Worm (Caenorhabditis elegans) whole organism, L3 larva: ENCODE results near the gene tag-10.

ENCODE experiments used
- aly-2 ChIP-seq: fragments of 150-350 bp; optimal IDR thresholded peaks from 2 replicates; lab custom pipeline; 2014; ENCODE audit warnings: missing biosample characterization, missing genetic modification characterization
- ama-1 ChIP-seq: fragments of 150-350 bp; optimal IDR thresholded peaks from 2 replicates; lab custom pipeline; 2018
- ceh-16 ChIP-seq: sonication (generic microtip); optimal IDR thresholded peaks from 2 replicates; lab custom pipeline; 2017; ENCODE audit warnings: missing biosample characterization, missing genetic modification characterization
- ceh-28 ChIP-seq: fragments of 150-350 bp; optimal IDR thresholded peaks from 2 replicates; lab custom pipeline; 2014; ENCODE audit warnings: missing biosample characterization, missing genetic modification reagents, missing genetic modification characterization
- ceh-82 ChIP-seq: fragments of 150-350 bp; optimal IDR thresholded peaks from 2 replicates; lab custom pipeline; 2014; ENCODE audit warnings: missing biosample characterization, missing genetic modification characterization
- daf-12 ChIP-seq: fragments of 150-350 bp; optimal IDR thresholded peaks from 2 replicates; lab custom pipeline; 2014; ENCODE audit warnings: missing biosample characterization, missing genetic modification reagents, missing genetic modification characterization
- egl-27 ChIP-seq: sonication (generic microtip); optimal IDR thresholded peaks from 4 replicates; lab custom pipeline; 2017; ENCODE audit warnings: missing biosample characterization, missing genetic modification reagents, missing genetic modification characterization
- egl-5 ChIP-seq: fragments of 150-350 bp; optimal IDR thresholded peaks from 2 replicates; lab custom pipeline; 2017; ENCODE audit warnings: missing biosample characterization, missing genetic modification reagents, missing genetic modification characterization, inconsistent platforms
- elt-1 ChIP-seq: fragments of 150-350 bp; optimal IDR thresholded peaks from 2 replicates; lab custom pipeline; 2014; ENCODE audit warnings: missing biosample characterization, missing genetic modification characterization
- elt-2 ChIP-seq: sonication (generic microtip); optimal IDR thresholded peaks from 2 replicates; lab custom pipeline; 2016; ENCODE audit warnings: missing genetic modification reagents, mild to moderate bottlenecking, missing genetic modification characterization, missing compliant biosample characterization
- elt-3 ChIP-seq, 3 experiments: fragments of 150-350 bp in 1 of 3; sonication (generic microtip) in 2 of 3; optimal IDR thresholded peaks; 2 replicates in 2 of 3; 4 replicates in 1 of 3; lab custom pipeline; 2014 to 2017; ENCODE audit warnings: missing biosample characterization in 3 of 3, missing genetic modification characterization in 3 of 3
- eor-1 ChIP-seq, 2 experiments: fragments of 150-350 bp; optimal IDR thresholded peaks; 2 replicates each; lab custom pipeline; 2014 to 2018; ENCODE audit warnings: missing biosample characterization in 2 of 2, missing genetic modification characterization in 2 of 2
- fkh-10 ChIP-seq: sonication (generic microtip); optimal IDR thresholded peaks from 2 replicates; lab custom pipeline; 2017; ENCODE audit warnings: missing biosample characterization, missing genetic modification reagents, missing genetic modification characterization
- hmg-11 ChIP-seq: sonication (generic microtip); optimal IDR thresholded peaks from 2 replicates; lab custom pipeline; 2016; ENCODE audit warnings: missing genetic modification characterization, missing compliant biosample characterization
- jun-1 ChIP-seq: fragments of 150-350 bp; optimal IDR thresholded peaks from 2 replicates; lab custom pipeline; 2014; ENCODE audit warnings: missing biosample characterization, missing genetic modification reagents, missing genetic modification characterization
- mdl-1 ChIP-seq: fragments of 150-350 bp; optimal IDR thresholded peaks from 2 replicates; lab custom pipeline; 2014; ENCODE audit warnings: missing biosample characterization, missing genetic modification characterization
- mml-1 ChIP-seq: fragments of 150-350 bp; sonication (generic microtip); optimal IDR thresholded peaks from 3 replicates; lab custom pipeline; 2014; ENCODE audit warnings: missing biosample characterization, missing genetic modification characterization
- nfya-1 ChIP-seq: sonication (generic microtip); optimal IDR thresholded peaks from 2 replicates; lab custom pipeline; 2017; ENCODE audit warnings: missing genetic modification characterization, mild to moderate bottlenecking, missing compliant biosample characterization, antibody characterized with exemption, moderate library complexity; ENCODE audit not compliant: insufficient read depth
- nhr-12 ChIP-seq: fragments of 150-350 bp; optimal IDR thresholded peaks from 2 replicates; lab custom pipeline; 2014; ENCODE audit warnings: missing biosample characterization, missing genetic modification characterization
- nhr-23 ChIP-seq: fragments of 150-350 bp; optimal IDR thresholded peaks from 2 replicates; lab custom pipeline; 2014; ENCODE audit warnings: missing biosample characterization, missing genetic modification reagents, missing genetic modification characterization
- nhr-237 ChIP-seq: fragments of 150-350 bp; optimal IDR thresholded peaks from 2 replicates; lab custom pipeline; 2014; ENCODE audit warnings: missing biosample characterization, missing genetic modification characterization
- nhr-25 ChIP-seq: sonication (generic microtip); optimal IDR thresholded peaks from 2 replicates; lab custom pipeline; 2017; ENCODE audit warnings: missing biosample characterization, missing genetic modification characterization
- nhr-28 ChIP-seq: fragments of 150-350 bp; optimal IDR thresholded peaks from 2 replicates; lab custom pipeline; 2014; ENCODE audit warnings: missing biosample characterization, missing genetic modification characterization
- nhr-43 ChIP-seq: sonication (generic microtip); optimal IDR thresholded peaks from 2 replicates; lab custom pipeline; 2016; ENCODE audit warnings: mild to moderate bottlenecking, missing genetic modification characterization, missing compliant biosample characterization; ENCODE audit not compliant: poor library complexity, severe bottlenecking
- nhr-67 ChIP-seq: fragments of 150-350 bp; optimal IDR thresholded peaks from 2 replicates; lab custom pipeline; 2014; ENCODE audit warnings: missing biosample characterization, missing genetic modification characterization
- nhr-77 ChIP-seq: fragments of 150-350 bp; optimal IDR thresholded peaks from 2 replicates; lab custom pipeline; 2014; ENCODE audit warnings: missing biosample characterization, missing genetic modification characterization
- pha-4 ChIP-seq: fragments of 150-350 bp; optimal IDR thresholded peaks from 2 replicates; lab custom pipeline; 2014; ENCODE audit warnings: missing biosample characterization, missing genetic modification reagents, missing genetic modification characterization
- pqm-1 ChIP-seq: fragments of 150-350 bp; optimal IDR thresholded peaks from 2 replicates; lab custom pipeline; 2017; ENCODE audit warnings: missing biosample characterization, missing genetic modification characterization, inconsistent platforms
- sea-2 ChIP-seq: fragments of 150-350 bp; sonication (generic microtip); optimal IDR thresholded peaks from 4 replicates; lab custom pipeline; 2014; ENCODE audit warnings: missing biosample characterization, missing genetic modification reagents, missing genetic modification characterization
- unc-62 ChIP-seq: fragments of 150-350 bp; sonication (generic microtip); optimal IDR thresholded peaks from 4 replicates; lab custom pipeline; 2014; ENCODE audit warnings: missing biosample characterization, missing genetic modification reagents, missing genetic modification characterization
- zag-1 ChIP-seq: fragments of 150-350 bp; optimal IDR thresholded peaks from 2 replicates; lab custom pipeline; 2014; ENCODE audit warnings: missing biosample characterization, missing genetic modification characterization
- ztf-11 ChIP-seq: fragments of 150-350 bp; optimal IDR thresholded peaks from 2 replicates; lab custom pipeline; 2014; ENCODE audit warnings: missing biosample characterization, missing genetic modification characterization
- ztf-4 ChIP-seq: fragments of 150-350 bp; optimal IDR thresholded peaks from 2 replicates; lab custom pipeline; 2014; ENCODE audit warnings: missing biosample characterization, missing genetic modification characterization

The tag-10 gene

DNA sequence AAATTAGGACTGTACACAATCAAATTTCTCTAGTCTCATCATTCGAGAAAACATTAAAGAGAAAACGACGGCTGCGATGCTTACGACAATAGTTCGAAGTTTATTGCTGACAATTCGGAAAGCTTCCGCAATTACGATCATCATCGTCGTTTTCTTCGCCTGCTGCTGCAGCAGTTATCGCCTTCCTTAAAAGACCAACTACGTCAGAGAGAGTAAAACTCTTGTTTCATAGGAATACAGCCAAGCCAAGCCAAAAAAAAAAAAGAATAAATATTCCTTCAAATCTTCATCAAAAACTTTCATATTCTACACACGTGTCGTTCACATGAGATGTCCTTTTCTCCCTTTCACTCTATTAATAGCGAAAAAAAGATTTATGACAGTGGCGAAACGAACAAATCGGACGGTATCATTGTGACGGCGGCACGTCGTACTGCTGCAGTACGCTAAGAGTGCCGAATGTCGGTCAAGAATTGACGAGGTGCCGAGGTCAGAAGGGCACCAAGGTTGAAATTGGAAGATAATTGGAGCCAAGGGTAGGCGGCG, 47.5 kb downstream of the tag-10 start:
- TF ChIP-seq nhr-25 (tag; lab: Kevin White, UChicago) = peak; percentile 55
- peak in 2 of 3 experiments; percentile 14 to 39 for TF ChIP-seq elt-3 (tag; optimal IDR thresholded peaks at IDR 0.05; lab: Kevin White, UChicago)
- no peak for TF ChIP-seq nhr-67 (tag; lab: Kevin White, UChicago)
- TF ChIP-seq nhr-43 (tag; lab: Kevin White, UChicago) = peak; percentile 84
- peak; percentile 79 for TF ChIP-seq nhr-23 (tag; lab: Kevin White, UChicago)
- TF ChIP-seq, all 47 proteins: peak for 4

DNA sequence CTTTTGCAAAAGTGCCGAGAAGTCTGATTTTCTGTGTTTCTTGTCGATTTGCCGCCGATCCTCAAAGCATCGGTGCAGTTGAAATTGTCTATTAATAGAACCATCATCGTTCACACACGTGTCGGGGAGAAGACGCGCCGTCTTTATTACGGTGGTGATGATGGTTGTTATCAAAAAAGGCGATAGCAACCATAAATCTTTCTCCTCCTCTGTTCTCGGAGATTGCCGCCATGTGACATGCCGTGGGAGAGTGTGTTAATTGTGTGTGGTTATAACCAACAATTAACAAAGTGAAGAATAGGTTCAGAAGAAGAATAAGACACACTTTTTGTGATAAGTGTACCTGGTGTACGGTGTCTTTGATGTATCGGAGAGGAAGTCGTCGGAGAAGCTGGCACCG, 48.7 kb downstream of the tag-10 start:
- peak; percentile 94 for TF ChIP-seq nhr-43 (tag; lab: Kevin White, UChicago)
- TF ChIP-seq mdl-1 = peak; percentile 63
- TF ChIP-seq elt-2 = peak; percentile 2
- TF ChIP-seq ztf-11 (tag; lab: Kevin White, UChicago) = no peak
- TF ChIP-seq nhr-25 (tag; lab: Kevin White, UChicago) = peak; percentile 86
- TF ChIP-seq daf-12 (tag; lab: Kevin White, UChicago) = no peak
- no peak for TF ChIP-seq sea-2
- no peak for TF ChIP-seq pha-4 (tag; lab: Kevin White, UChicago)
- TF ChIP-seq nhr-237 (tag; lab: Kevin White, UChicago) = no peak
- no peak for TF ChIP-seq mml-1 (tag; lab: Kevin White, UChicago)
- peak; percentile 3 for TF ChIP-seq jun-1 (tag; lab: Kevin White, UChicago)
- TF ChIP-seq nhr-23 (tag; lab: Kevin White, UChicago) = peak; percentile 80
- TF ChIP-seq ama-1 (lab: Kevin White, UChicago) = no peak
- no peak for TF ChIP-seq unc-62 (GFP tag; lab: Kevin White, UChicago)
- TF ChIP-seq nhr-12 (tag; lab: Kevin White, UChicago) = no peak
- no peak for TF ChIP-seq hmg-11 (tag; lab: Kevin White, UChicago)
- no peak for TF ChIP-seq nhr-67 (tag; lab: Kevin White, UChicago)
- TF ChIP-seq, all 47 proteins: peak for 6

- TF ChIP-seq elt-1 = no peak
- TF ChIP-seq aly-2 = no peak
- no peak for TF ChIP-seq egl-5 (tag; lab: Kevin White, UChicago)
- TF ChIP-seq ztf-11 (tag; lab: Kevin White, UChicago) = no peak
- no peak for TF ChIP-seq jun-1 (tag; lab: Kevin White, UChicago)
- TF ChIP-seq ceh-16 (tag; lab: Kevin White, UChicago) = no peak
- no peak for TF ChIP-seq zag-1 (tag; lab: Kevin White, UChicago)
- TF ChIP-seq egl-27 (tag; lab: Kevin White, UChicago) = no peak
- no peak for TF ChIP-seq mdl-1
- TF ChIP-seq nhr-77 = no peak
- TF ChIP-seq ceh-82 (tag; lab: Kevin White, UChicago) = no peak
- no peak for TF ChIP-seq pqm-1 (tag; lab: Kevin White, UChicago)
- TF ChIP-seq nhr-43 (tag; lab: Kevin White, UChicago) = no peak
- no peak for TF ChIP-seq ceh-28 (tag; lab: Kevin White, UChicago)
- TF ChIP-seq ztf-4 (tag; lab: Kevin White, UChicago) = no peak
- no peak for TF ChIP-seq elt-3 (tag; optimal IDR thresholded peaks at IDR 0.05; lab: Kevin White, UChicago)
- no peak for TF ChIP-seq eor-1 (tag; optimal IDR thresholded peaks at IDR 0.05; lab: Kevin White, UChicago)
- TF ChIP-seq fkh-10 = no peak
- no peak for TF ChIP-seq nhr-28
- TF ChIP-seq nfya-1 (tag; lab: Kevin White, UChicago) = no peak
These were observed 53.2 kb downstream of the tag-10 start for ce11 chrII:13685581-13685980.
